Worm (Caenorhabditis elegans) whole organism, mixed stage, embryonic: ENCODE results near the gene ZK813.5.

Source experiments
- elt-1 ChIP-seq: sonication (generic microtip); optimal IDR thresholded peaks from 2 replicates; lab custom pipeline; 2017; ENCODE audit warnings: missing genetic modification characterization, mild to moderate bottlenecking, missing compliant biosample characterization, antibody characterized with exemption, moderate library complexity, borderline replicate concordance; ENCODE audit not compliant: insufficient read depth
- elt-3 ChIP-seq: fragments of 150-350 bp; optimal IDR thresholded peaks from 2 replicates; lab custom pipeline; 2014; ENCODE audit warnings: missing biosample characterization, missing genetic modification characterization
- nhr-12 ChIP-seq: fragments of 150-350 bp; optimal IDR thresholded peaks from 2 replicates; lab custom pipeline; 2014; ENCODE audit warnings: missing biosample characterization, missing genetic modification characterization
- pha-4 ChIP-seq: fragments of 150-350 bp; optimal IDR thresholded peaks from 2 replicates; lab custom pipeline; 2018; ENCODE audit warnings: missing biosample characterization, missing genetic modification reagents, missing genetic modification characterization
- unc-62 ChIP-seq: fragments of 150-350 bp; optimal IDR thresholded peaks from 2 replicates; lab custom pipeline; 2014; ENCODE audit warnings: missing biosample characterization, missing genetic modification reagents, missing genetic modification characterization

DNA sequence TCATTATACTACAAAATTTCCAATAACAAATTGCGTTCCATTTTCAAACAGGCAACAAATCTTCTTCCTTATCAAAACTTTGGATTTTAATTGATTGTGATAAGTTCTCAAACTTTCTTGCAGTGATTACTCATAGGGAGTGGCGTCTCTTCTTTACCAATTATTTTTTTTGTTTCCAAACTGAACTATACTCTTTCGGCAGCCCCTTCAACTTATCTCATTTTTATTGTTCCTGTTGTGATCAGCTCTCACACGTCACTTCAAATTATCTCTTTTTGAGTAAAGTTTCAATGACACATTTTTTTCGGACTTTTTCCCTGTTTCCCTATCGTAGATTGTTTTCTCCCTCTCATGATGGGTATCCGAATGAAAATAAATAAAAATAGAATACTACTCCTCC is 41.4 kb upstream of the ZK813.5 start:
- TF ChIP-seq elt-1 (tag; lab: Kevin White, UChicago) (no peak), unc-62 (GFP tag; lab: Kevin White, UChicago) (no peak), nhr-12 (no peak), pha-4 (tag; lab: Kevin White, UChicago) (no peak), elt-3 (tag; lab: Kevin White, UChicago) (no peak)
